In the genomic region with DNA sequence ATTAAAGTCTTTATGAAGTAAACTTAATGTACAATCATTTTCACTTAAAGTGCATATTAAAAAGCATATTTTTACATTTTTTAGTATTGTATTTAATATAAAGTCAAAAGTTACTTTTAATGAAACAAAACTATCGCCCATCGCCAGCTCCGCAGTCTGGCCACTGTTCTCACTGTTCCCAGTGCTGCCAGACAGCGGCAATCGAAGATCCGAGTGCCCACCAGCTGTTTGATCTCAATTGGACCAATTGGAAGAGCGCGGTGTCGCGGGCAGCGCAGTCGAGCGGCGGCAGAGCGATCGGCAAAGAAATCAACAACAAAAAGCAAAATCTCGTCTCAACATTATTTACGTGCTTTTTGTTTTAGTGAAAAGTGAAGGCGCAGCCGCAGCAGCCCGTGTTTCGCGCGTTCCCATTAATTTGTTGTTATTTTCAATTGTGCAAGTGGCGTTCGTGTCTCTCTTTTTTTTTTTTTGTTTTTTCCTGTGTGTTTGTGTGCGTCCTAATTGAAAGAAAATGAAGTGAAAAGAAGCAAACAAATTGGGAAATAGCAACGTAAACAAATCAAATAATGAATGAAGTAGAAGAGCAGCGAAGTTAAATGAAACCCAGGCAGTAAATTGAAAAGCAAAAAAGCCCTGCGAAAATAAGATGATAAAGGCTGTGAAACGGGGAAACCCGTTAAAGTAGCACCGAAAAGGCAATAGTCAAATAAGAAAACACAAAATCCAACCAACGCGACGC, we compare ENCODE assay signal across 1 fruit fly cellular context.
TF ChIP-seq lines count a peak whose summit lies in the region.

rdgA (plus strand) TSS at position 264 of the 742 bp plus-strand sequence.

TF ChIP-seq in whole organism, embryonic, 481 proteins besides CTCF, POLR2A, EP300 and RAD21 (continued from another document and continues in another):
- TF ChIP-seq CG10543 (GFP tag; optimal IDR thresholded peaks at IDR 0.05; lab: Kevin White, UChicago) (peak; percentile 33), Elba2 (GFP tag; optimal IDR thresholded peaks at IDR 0.05; lab: Kevin White, UChicago) (peak; percentile 39), CG11560 (tag; IDR thresholded peaks at IDR 0.05; lab: Robert Waterston, UW) (no peak), amos (GFP tag; IDR thresholded peaks at IDR 0.05; lab: Robert Waterston, UW; ENCODE audit: partially characterized antibody) (peak; percentile 71), cwo (GFP tag; optimal IDR thresholded peaks at IDR 0.05; lab: Kevin White, UChicago) (no peak), CG2129 (GFP tag; IDR thresholded peaks at IDR 0.05; lab: Robert Waterston, UW; ENCODE audit: partially characterized antibody) (peak; percentile 15; the same call in 1 of the 2 replicates), CG8089 (GFP tag; optimal IDR thresholded peaks at IDR 0.05; lab: Kevin White, UChicago) (no peak), CG1792 (GFP tag; optimal IDR thresholded peaks at IDR 0.05; lab: Kevin White, UChicago) (no peak), pita (GFP tag; optimal IDR thresholded peaks at IDR 0.05; lab: Kevin White, UChicago) (no peak), Antp (GFP tag; optimal IDR thresholded peaks at IDR 0.05; lab: Kevin White, UChicago) (no peak), Scr (GFP tag; IDR thresholded peaks at IDR 0.05; lab: Robert Waterston, UW; ENCODE audit: partially characterized antibody) (peak; percentile 51), pros (GFP tag; optimal IDR thresholded peaks at IDR 0.05; lab: Kevin White, UChicago) (no peak), Oaz (GFP tag; IDR thresholded peaks at IDR 0.05; lab: Robert Waterston, UW) (no peak), ro (GFP tag; IDR thresholded peaks at IDR 0.05; lab: Robert Waterston, UW) (no peak), caup (GFP tag; optimal IDR thresholded peaks at IDR 0.05; lab: Kevin White, UChicago; ENCODE audit: severe bottlenecking) (no peak), unpg (GFP tag; optimal IDR thresholded peaks at IDR 0.05; lab: Kevin White, UChicago) (no peak), CG8388 (GFP tag; optimal IDR thresholded peaks at IDR 0.05; lab: Kevin White, UChicago) (no peak), Sox100B (GFP tag; optimal IDR thresholded peaks at IDR 0.05; lab: Kevin White, UChicago) (no peak), Myb (GFP tag; optimal IDR thresholded peaks at IDR 0.05; lab: Kevin White, UChicago) (no peak), Pdp1 (GFP tag; optimal IDR thresholded peaks at IDR 0.05; lab: Kevin White, UChicago) (peak; percentile 1 to 16), dysf (GFP tag; IDR thresholded peaks at IDR 0.05; lab: Robert Waterston, UW) (no peak), CG6765 (GFP tag; optimal IDR thresholded peaks at IDR 0.05; lab: Kevin White, UChicago) (no peak), eyg (GFP tag; optimal IDR thresholded peaks at IDR 0.05; lab: Kevin White, UChicago) (no peak), Spps (tag; optimal IDR thresholded peaks at IDR 0.05; lab: Kevin White, UChicago) (no peak), sqz (GFP tag; optimal IDR thresholded peaks at IDR 0.05; lab: Kevin White, UChicago) (peak; percentile 42), Rfx (GFP tag; IDR thresholded peaks at IDR 0.05; lab: Robert Waterston, UW) (peak; percentile 79), pan (optimal IDR thresholded peaks at IDR 0.05; lab: Kevin White, UChicago) (no peak), pan (GFP tag; optimal IDR thresholded peaks at IDR 0.05 in 1 of 2, IDR thresholded peaks at IDR 0.05 in 1 of 2) (peak in 1 of 2 experiments; percentile 61), aop (GFP tag; IDR thresholded peaks at IDR 0.05; lab: Robert Waterston, UW) (no peak), nom (GFP tag; optimal IDR thresholded peaks at IDR 0.05; lab: Kevin White, UChicago) (no peak), zen (tag; optimal IDR thresholded peaks at IDR 0.05; lab: Kevin White, UChicago) (no peak), bsh (GFP tag; optimal IDR thresholded peaks at IDR 0.05; lab: Kevin White, UChicago) (peak in 1 of 2 experiments; percentile 28), CHES-1-like (GFP tag; optimal IDR thresholded peaks at IDR 0.05; lab: Kevin White, UChicago) (no peak), CG2116 (GFP tag; optimal IDR thresholded peaks at IDR 0.05; lab: Kevin White, UChicago) (no peak), mld (GFP tag; IDR thresholded peaks at IDR 0.05; lab: Robert Waterston, UW; ENCODE audit: partially characterized antibody) (no peak), CG2678 (tag; optimal IDR thresholded peaks at IDR 0.05; lab: Kevin White, UChicago) (peak; percentile 8), CG12391 (tag; optimal IDR thresholded peaks at IDR 0.05; lab: Kevin White, UChicago) (peak; percentile 8), HLH3B (GFP tag; IDR thresholded peaks at IDR 0.05; lab: Robert Waterston, UW) (peak; percentile 50; the same call in 1 of the 2 replicates), abd-A (tag; optimal IDR thresholded peaks at IDR 0.05; lab: Kevin White, UChicago) (no peak), cg (GFP tag; optimal IDR thresholded peaks at IDR 0.05; lab: Kevin White, UChicago) (no peak), ATbp (GFP tag; optimal IDR thresholded peaks at IDR 0.05; lab: Kevin White, UChicago) (no peak), tll (GFP tag; optimal IDR thresholded peaks at IDR 0.05; lab: Kevin White, UChicago) (no peak), CoRest (tag; optimal IDR thresholded peaks at IDR 0.05; lab: Kevin White, UChicago) (no peak), kni (GFP tag; optimal IDR thresholded peaks at IDR 0.05; lab: Kevin White, UChicago) (no peak), Dek (tag; optimal IDR thresholded peaks at IDR 0.05; lab: Kevin White, UChicago) (no peak), Kr (GFP tag; optimal IDR thresholded peaks at IDR 0.05; lab: Kevin White, UChicago) (no peak), Lim3 (GFP tag; IDR thresholded peaks at IDR 0.05; lab: Robert Waterston, UW) (no peak), CG31388 (GFP tag; optimal IDR thresholded peaks at IDR 0.05; lab: Kevin White, UChicago) (no peak), CG14667 (GFP tag; IDR thresholded peaks at IDR 0.05; lab: Robert Waterston, UW) (0 out of 2 replicates have a peak, but pooled peaks have one; percentile 45), CG32767 (GFP tag; IDR thresholded peaks at IDR 0.05; lab: Robert Waterston, UW) (no peak), twi (tag; optimal IDR thresholded peaks at IDR 0.05; lab: Kevin White, UChicago) (no peak), Doc2 (GFP tag; IDR thresholded peaks at IDR 0.05; lab: Robert Waterston, UW) (no peak), ash1 (GFP tag; optimal IDR thresholded peaks at IDR 0.05; lab: Kevin White, UChicago) (no peak), schlank (tag; optimal IDR thresholded peaks at IDR 0.05; lab: Kevin White, UChicago) (no peak), wdn (GFP tag; IDR thresholded peaks at IDR 0.05; lab: Robert Waterston, UW) (0 out of 2 replicates have a peak, but pooled peaks have one; percentile 33), ssp (GFP tag; IDR thresholded peaks at IDR 0.05; lab: Robert Waterston, UW) (peak; percentile 21; the same call in 1 of the 2 replicates), Sry-δ (GFP tag; optimal IDR thresholded peaks at IDR 0.05; lab: Kevin White, UChicago) (peak; percentile 72), CG6683 (GFP tag; optimal IDR thresholded peaks at IDR 0.05; lab: Kevin White, UChicago) (no peak), Hand (GFP tag; optimal IDR thresholded peaks at IDR 0.05; lab: Kevin White, UChicago) (no peak), CG9727 (GFP tag; optimal IDR thresholded peaks at IDR 0.05; lab: Kevin White, UChicago) (no peak), CG15696 (tag; optimal IDR thresholded peaks at IDR 0.05; lab: Kevin White, UChicago) (no peak), Bdp1 (GFP tag; optimal IDR thresholded peaks at IDR 0.05; lab: Kevin White, UChicago) (no peak), rib (GFP tag; IDR thresholded peaks at IDR 0.05; lab: Robert Waterston, UW) (no peak), B-H1 (GFP tag; IDR thresholded peaks at IDR 0.05; lab: Robert Waterston, UW) (0 out of 3 replicates have a peak, but pooled peaks have one; percentile 15), CG31441 (GFP tag; IDR thresholded peaks at IDR 0.05; lab: Robert Waterston, UW) (no peak), CG10565 (GFP tag; optimal IDR thresholded peaks at IDR 0.05; lab: Kevin White, UChicago) (no peak), Gsc (GFP tag; IDR thresholded peaks at IDR 0.05; lab: Robert Waterston, UW) (no peak), Dip2 (GFP tag; IDR thresholded peaks at IDR 0.05; lab: Robert Waterston, UW) (no peak), CG17829 (tag; optimal IDR thresholded peaks at IDR 0.05; lab: Kevin White, UChicago) (no peak), CG16815 (GFP tag; optimal IDR thresholded peaks at IDR 0.05; lab: Kevin White, UChicago) (no peak), CG4328 (GFP tag; optimal IDR thresholded peaks at IDR 0.05; lab: Kevin White, UChicago) (no peak), jigr1 (GFP tag; IDR thresholded peaks at IDR 0.05; lab: Robert Waterston, UW) (no peak), sens-2 (GFP tag; IDR thresholded peaks at IDR 0.05; lab: Robert Waterston, UW) (no peak), Hr39 (optimal IDR thresholded peaks at IDR 0.05; lab: Kevin White, UChicago) (no peak), CG3163 (GFP tag; optimal IDR thresholded peaks at IDR 0.05; lab: Kevin White, UChicago) (no peak), CG42726 (GFP tag; IDR thresholded peaks at IDR 0.05; lab: Robert Waterston, UW; ENCODE audit: partially characterized antibody) (no peak), oc (tag; optimal IDR thresholded peaks at IDR 0.05; lab: Kevin White, UChicago) (no peak), tx (GFP tag; optimal IDR thresholded peaks at IDR 0.05; lab: Kevin White, UChicago) (no peak), Mrtf (GFP tag; IDR thresholded peaks at IDR 0.05; lab: Robert Waterston, UW) (peak; percentile 31; the same call in 1 of the 3 replicates), pho (GFP tag; optimal IDR thresholded peaks at IDR 0.05; lab: Kevin White, UChicago) (no peak), bigmax (GFP tag; optimal IDR thresholded peaks at IDR 0.05; lab: Kevin White, UChicago) (no peak), CG10321 (GFP tag; IDR thresholded peaks at IDR 0.05; lab: Robert Waterston, UW) (no peak), croc (GFP tag; conservative IDR thresholded peaks at IDR 0.05; lab: Robert Waterston, UW) (no peak), CG1603 (tag; optimal IDR thresholded peaks at IDR 0.05; lab: Kevin White, UChicago) (peak; percentile 52), CG1647 (GFP tag; optimal IDR thresholded peaks at IDR 0.05; lab: Kevin White, UChicago) (no peak), Mad (GFP tag; optimal IDR thresholded peaks at IDR 0.05; lab: Kevin White, UChicago) (no peak), CG12236 (GFP tag; optimal IDR thresholded peaks at IDR 0.05; lab: Kevin White, UChicago) (no peak), az2 (GFP tag; optimal IDR thresholded peaks at IDR 0.05; lab: Kevin White, UChicago) (peak; percentile 7), CG9932 (GFP tag; IDR thresholded peaks at IDR 0.05; lab: Robert Waterston, UW) (peak; percentile 82), CG1602 (GFP tag; optimal IDR thresholded peaks at IDR 0.05; lab: Kevin White, UChicago) (peak; percentile 10), ems (GFP tag; optimal IDR thresholded peaks at IDR 0.05; lab: Kevin White, UChicago) (no peak), CG6272 (GFP tag; IDR thresholded peaks at IDR 0.05; lab: Robert Waterston, UW) (peak; percentile 67), CG10959 (GFP tag; IDR thresholded peaks at IDR 0.05; lab: Robert Waterston, UW) (no peak), Usf (GFP tag; optimal IDR thresholded peaks at IDR 0.05; lab: Kevin White, UChicago) (no peak), bbx (GFP tag; IDR thresholded peaks at IDR 0.05; lab: Robert Waterston, UW; ENCODE audit: partially characterized antibody) (peak; percentile 51), br (optimal IDR thresholded peaks at IDR 0.05; lab: Kevin White, UChicago) (no peak), lmd (GFP tag; IDR thresholded peaks at IDR 0.05; lab: Robert Waterston, UW) (peak; percentile 46; the same call in 1 of the 2 replicates), CG15601 (tag; optimal IDR thresholded peaks at IDR 0.05; lab: Kevin White, UChicago) (no peak), exex (tag; optimal IDR thresholded peaks at IDR 0.05; lab: Kevin White, UChicago) (no peak), Atf-2 (GFP tag; optimal IDR thresholded peaks at IDR 0.05; lab: Kevin White, UChicago) (no peak), stc (GFP tag; IDR thresholded peaks at IDR 0.05; lab: Robert Waterston, UW) (no peak), gsb-n (tag; optimal IDR thresholded peaks at IDR 0.05; lab: Kevin White, UChicago) (no peak), Hey (tag; optimal IDR thresholded peaks at IDR 0.05; lab: Kevin White, UChicago) (no peak), dpn (GFP tag; optimal IDR thresholded peaks at IDR 0.05; lab: Kevin White, UChicago) (peak in 1 of 2 experiments; percentile 30), CG12769 (tag; optimal IDR thresholded peaks at IDR 0.05; lab: Kevin White, UChicago) (no peak), salm (tag; optimal IDR thresholded peaks at IDR 0.05; lab: Kevin White, UChicago) (no peak), YL-1 (GFP tag; optimal IDR thresholded peaks at IDR 0.05; lab: Kevin White, UChicago) (no peak), CG8359 (GFP tag; optimal IDR thresholded peaks at IDR 0.05; lab: Kevin White, UChicago; ENCODE audit: borderline replicate concordance) (no peak), CG31224 (GFP tag; IDR thresholded peaks at IDR 0.05; lab: Robert Waterston, UW) (0 out of 2 replicates have a peak, but pooled peaks have one; percentile 24), hth (optimal IDR thresholded peaks at IDR 0.05; lab: Kevin White, UChicago) (no peak), Nf-YC (tag; optimal IDR thresholded peaks at IDR 0.05; lab: Kevin White, UChicago) (peak; percentile 97), psq (GFP tag; optimal IDR thresholded peaks at IDR 0.05; lab: Kevin White, UChicago) (no peak), sr (GFP tag; IDR thresholded peaks at IDR 0.05; lab: Robert Waterston, UW) (no peak), ind (GFP tag; optimal IDR thresholded peaks at IDR 0.05; lab: Kevin White, UChicago) (peak; percentile 27), Doc3 (GFP tag; IDR thresholded peaks at IDR 0.05; lab: Robert Waterston, UW; ENCODE audit: partially characterized antibody) (peak; percentile 32; the same call in 2 of the 3 replicates), CG16863 (GFP tag; optimal IDR thresholded peaks at IDR 0.05; lab: Kevin White, UChicago) (no peak), tna (GFP tag; IDR thresholded peaks at IDR 0.05; lab: Robert Waterston, UW; ENCODE audit: partially characterized antibody) (no peak), CG15514 (GFP tag; optimal IDR thresholded peaks at IDR 0.05; lab: Kevin White, UChicago) (peak; percentile 34), yki (optimal IDR thresholded peaks at IDR 0.05; lab: Kevin White, UChicago) (no peak), gfzf (GFP tag; optimal IDR thresholded peaks at IDR 0.05; lab: Kevin White, UChicago) (no peak), E2f2 (GFP tag; IDR thresholded peaks at IDR 0.05; lab: Robert Waterston, UW) (no peak; the same call in 1 of the 2 replicates), CG10147 (GFP tag; optimal IDR thresholded peaks at IDR 0.05; lab: Kevin White, UChicago) (no peak), CkIIα-i1 (GFP tag; IDR thresholded peaks at IDR 0.05; lab: Robert Waterston, UW) (no peak), zfh1 (GFP tag; IDR thresholded peaks at IDR 0.05; lab: Robert Waterston, UW) (0 out of 3 replicates have a peak, but pooled peaks have one; percentile 44)
